Worm (Caenorhabditis elegans): Measurements from ENCODE around the gene K08E5.5.

DNA sequence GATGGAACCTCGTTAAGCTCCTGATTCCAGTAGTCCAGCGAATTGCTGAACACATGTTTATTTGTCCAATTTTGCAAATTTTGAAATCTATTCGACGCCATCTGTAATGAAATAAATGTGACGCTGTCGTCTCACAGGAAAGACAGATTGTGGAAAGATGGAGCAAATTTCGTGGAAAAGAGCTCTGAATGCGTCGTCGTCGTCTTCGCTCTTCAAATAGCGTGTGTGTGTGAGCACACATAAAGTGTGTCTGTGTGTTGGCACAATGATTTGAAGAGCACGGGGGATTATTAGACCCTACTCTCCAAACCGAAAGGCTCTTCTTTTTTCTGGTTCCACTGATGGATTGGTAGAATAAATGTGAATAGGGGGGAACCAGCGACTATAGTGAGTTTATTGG is 25.9 kb upstream of the K08E5.5 start, which contains the start of gene unc-47:
- TF ChIP-seq ces-1 (GFP tag; optimal IDR thresholded peaks at IDR 0.05): no peak
- no peak for TF ChIP-seq lsy-2 (tag; optimal IDR thresholded peaks at IDR 0.05)
- TF ChIP-seq elt-1 (tag; optimal IDR thresholded peaks at IDR 0.05; ENCODE audit: borderline replicate concordance, insufficient read depth): no peak
